Worm (Caenorhabditis elegans): ENCODE results near the gene gldi-4.

- no peak for TF ChIP-seq ama-1 (optimal IDR thresholded peaks at IDR 0.05)
- TF ChIP-seq pag-3 (tag; optimal IDR thresholded peaks at IDR 0.05; ENCODE audit: borderline replicate concordance) = no peak
- no peak for TF ChIP-seq rnt-1 (tag; optimal IDR thresholded peaks at IDR 0.05)
- TF ChIP-seq unc-55 (GFP tag; optimal IDR thresholded peaks at IDR 0.05) = no peak
- TF ChIP-seq ceh-2 (tag; optimal IDR thresholded peaks at IDR 0.05) = no peak
- TF ChIP-seq pros-1 (tag; optimal IDR thresholded peaks at IDR 0.05) = no peak
These were observed 18.2 kb upstream of the gldi-4 start, which contains the start of gene C25A8.5 for ce11 chrIV:6999206-6999605.
